Fruit fly (Drosophila melanogaster) whole organism, embryonic: ENCODE data around the gene dob.

Source experiments
- Abd-B ChIP-seq: fragments of 200-800 bp; sonication (Bioruptor generic); optimal IDR thresholded peaks from 2 replicates; lab custom pipeline; 2018; ENCODE audit warnings: missing biosample characterization, mild to moderate bottlenecking, missing genetic modification characterization, moderate library complexity
- Aef1 ChIP-seq: fragments of 200-800 bp; sonication (Bioruptor generic); IDR thresholded peaks from 3 replicates; pipeline ENCODE4 v1.3.6; 2022; ENCODE audit warnings: missing biosample characterization, missing genetic modification characterization
- Antp ChIP-seq: fragments of 200-800 bp; sonication (Bioruptor generic); optimal IDR thresholded peaks from 3 replicates; lab custom pipeline; 2016; ENCODE audit warnings: missing biosample characterization, missing genetic modification characterization
- B-H1 ChIP-seq: fragments of 200-800 bp; sonication (Bioruptor generic); IDR thresholded peaks from 3 replicates; pipeline ENCODE4 v1.3.6; 2022; ENCODE audit warnings: missing biosample characterization, missing genetic modification characterization
- CG10321 ChIP-seq: fragments of 200-800 bp; sonication (Bioruptor generic); IDR thresholded peaks from 2 replicates; pipeline ENCODE4 v1.3.6; 2022; ENCODE audit warnings: missing biosample characterization, missing genetic modification characterization
- CG10979 ChIP-seq: fragments of 200-800 bp; sonication (Bioruptor generic); optimal IDR thresholded peaks from 2 replicates; lab custom pipeline; 2018; ENCODE audit warnings: missing biosample characterization, mild to moderate bottlenecking, missing genetic modification characterization, moderate library complexity
- CG12155 ChIP-seq: fragments of 200-800 bp; sonication (Bioruptor generic); optimal IDR thresholded peaks from 3 replicates; lab custom pipeline; 2016; ENCODE audit warnings: missing biosample characterization, missing genetic modification characterization
- CG12299 ChIP-seq: fragments of 200-800 bp; sonication (Bioruptor generic); optimal IDR thresholded peaks from 2 replicates; lab custom pipeline; 2018; ENCODE audit warnings: missing biosample characterization, mild to moderate bottlenecking, missing genetic modification characterization
- CG12744 ChIP-seq: fragments of 200-800 bp; sonication (Bioruptor generic); optimal IDR thresholded peaks from 2 replicates; lab custom pipeline; 2016; ENCODE audit warnings: missing biosample characterization, missing genetic modification characterization
- CG14014 ChIP-seq: fragments of 200-800 bp; sonication (Bioruptor generic); IDR thresholded peaks from 2 replicates; pipeline ENCODE4 v1.3.6; 2022; ENCODE audit warnings: missing biosample characterization, missing genetic modification characterization
- CG14441 ChIP-seq: fragments of 200-800 bp; sonication (Bioruptor generic); IDR thresholded peaks from 2 replicates; pipeline ENCODE4 v1.3.6; 2022; ENCODE audit warnings: missing biosample characterization, missing genetic modification characterization
- CG14710 ChIP-seq: fragments of 200-800 bp; sonication (Bioruptor generic); optimal IDR thresholded peaks from 3 replicates; lab custom pipeline; 2019; ENCODE audit warnings: missing biosample characterization, mild to moderate bottlenecking, missing genetic modification characterization, moderate library complexity
- CG15011 ChIP-seq: fragments of 200-800 bp; sonication (Bioruptor generic); optimal IDR thresholded peaks from 3 replicates; lab custom pipeline; 2018; ENCODE audit warnings: missing biosample characterization, mild to moderate bottlenecking, missing genetic modification characterization
- CG15514 ChIP-seq: fragments of 200-800 bp; sonication (Bioruptor generic); optimal IDR thresholded peaks from 3 replicates; lab custom pipeline; 2017; ENCODE audit warnings: missing biosample characterization, missing genetic modification characterization, mild to moderate bottlenecking, moderate library complexity, missing genetic modification reagents
- CG17612 ChIP-seq: fragments of 200-800 bp; sonication (Bioruptor generic); IDR thresholded peaks from 2 replicates; pipeline ENCODE4 v1.3.6; 2022; ENCODE audit warnings: missing biosample characterization, missing genetic modification characterization
- CG2120 ChIP-seq: fragments of 200-800 bp; sonication (Bioruptor generic); optimal IDR thresholded peaks from 3 replicates; lab custom pipeline; 2016; ENCODE audit warnings: missing biosample characterization, missing genetic modification characterization
- CG30431 ChIP-seq: fragments of 200-800 bp; sonication (Bioruptor generic); optimal IDR thresholded peaks from 2 replicates; lab custom pipeline; 2017; ENCODE audit warnings: missing biosample characterization, missing genetic modification characterization
- CG3163 ChIP-seq: fragments of 200-800 bp; sonication (Bioruptor generic); optimal IDR thresholded peaks from 3 replicates; lab custom pipeline; 2016; ENCODE audit warnings: missing biosample characterization, missing genetic modification characterization
- CG3281 ChIP-seq: fragments of 200-800 bp; sonication (Bioruptor generic); optimal IDR thresholded peaks from 3 replicates; lab custom pipeline; 2017; ENCODE audit warnings: missing biosample characterization, mild to moderate bottlenecking, missing genetic modification characterization
- CG3726 ChIP-seq: fragments of 200-800 bp; sonication (Bioruptor generic); IDR thresholded peaks from 3 replicates; pipeline ENCODE4, ENCODE4 v1.3.6; 2022; ENCODE audit warnings: missing biosample characterization, missing genetic modification characterization
- CG3838 ChIP-seq: fragments of 200-800 bp; sonication (Bioruptor generic); optimal IDR thresholded peaks from 3 replicates; lab custom pipeline; 2016; ENCODE audit warnings: missing biosample characterization, missing genetic modification characterization
- CG6689 ChIP-seq: fragments of 200-800 bp; sonication (Bioruptor generic); IDR thresholded peaks from 2 replicates; pipeline ENCODE4 v1.3.6; 2022; ENCODE audit warnings: missing biosample characterization, missing genetic modification characterization
- CG6791 ChIP-seq: fragments of 200-800 bp; sonication (Bioruptor generic); IDR thresholded peaks from 3 replicates; pipeline ENCODE4 v1.3.6; 2022; ENCODE audit warnings: missing biosample characterization, missing genetic modification characterization; ENCODE audit not compliant: partially characterized antibody
- CG7786 ChIP-seq: fragments of 200-800 bp; sonication (Bioruptor generic); optimal IDR thresholded peaks from 2 replicates; lab custom pipeline; 2016; ENCODE audit warnings: missing biosample characterization, missing genetic modification characterization
- CG9797 ChIP-seq: fragments of 200-800 bp; sonication (Bioruptor generic); optimal IDR thresholded peaks from 3 replicates; lab custom pipeline; 2018; ENCODE audit warnings: missing biosample characterization, mild to moderate bottlenecking, missing genetic modification characterization
- CG9876 ChIP-seq: fragments of 200-800 bp; sonication (Bioruptor generic); optimal IDR thresholded peaks from 2 replicates; lab custom pipeline; 2016; ENCODE audit warnings: missing biosample characterization, missing genetic modification characterization
- CoRest ChIP-seq: fragments of 200-800 bp; sonication (Bioruptor generic); optimal IDR thresholded peaks from 3 replicates; lab custom pipeline; 2018; ENCODE audit warnings: missing biosample characterization, mild to moderate bottlenecking, missing genetic modification characterization, moderate library complexity
- Doc2 ChIP-seq: fragments of 200-800 bp; sonication (Bioruptor generic); IDR thresholded peaks from 2 replicates; pipeline ENCODE4 v1.3.6; 2022; ENCODE audit warnings: missing biosample characterization, missing genetic modification characterization
- Dp ChIP-seq: fragments of 200-800 bp; sonication (Bioruptor generic); optimal IDR thresholded peaks from 2 replicates; lab custom pipeline; 2018; ENCODE audit warnings: missing biosample characterization, mild to moderate bottlenecking, missing genetic modification characterization, moderate library complexity
- GATAe ChIP-seq: fragments of 200-800 bp; sonication (Bioruptor generic); conservative IDR thresholded peaks from 2 replicates; pipeline ENCODE4 v1.3.6; 2022; ENCODE audit warnings: missing biosample characterization, missing genetic modification characterization
- HLHmδ ChIP-seq: fragments of 200-800 bp; sonication (Bioruptor generic); optimal IDR thresholded peaks from 2 replicates; lab custom pipeline; 2018; ENCODE audit warnings: missing biosample characterization, mild to moderate bottlenecking, missing genetic modification characterization, moderate library complexity
- MBD-R2 ChIP-seq: fragments of 200-800 bp; sonication (Bioruptor generic); IDR thresholded peaks from 2 replicates; pipeline ENCODE4 v1.3.6; 2022; ENCODE audit warnings: missing biosample characterization, missing genetic modification characterization
- Tbp ChIP-seq: fragments of >200 bp; optimal IDR thresholded peaks from 2 replicates; lab custom pipeline; 2018; ENCODE audit warnings: missing biosample characterization, missing genetic modification characterization
- Xrp1 ChIP-seq: fragments of 200-800 bp; sonication (Bioruptor generic); IDR thresholded peaks from 2 replicates; pipeline ENCODE4 v1.3.6; 2022; ENCODE audit warnings: missing biosample characterization, missing genetic modification characterization
- YL-1 ChIP-seq: fragments of 200-800 bp; sonication (Bioruptor generic); optimal IDR thresholded peaks from 3 replicates; lab custom pipeline; 2017; ENCODE audit warnings: missing biosample characterization, mild to moderate bottlenecking, missing genetic modification characterization
- aop ChIP-seq: fragments of 200-800 bp; sonication (Bioruptor generic); IDR thresholded peaks from 2 replicates; pipeline ENCODE4 v1.3.6; 2022; ENCODE audit warnings: missing biosample characterization, missing genetic modification characterization
- ara ChIP-seq: fragments of 200-800 bp; sonication (Bioruptor generic); IDR thresholded peaks from 2 replicates; pipeline ENCODE4 v1.3.6; 2022; ENCODE audit warnings: missing biosample characterization, missing genetic modification characterization
- bigmax ChIP-seq: fragments of 200-800 bp; sonication (Bioruptor generic); optimal IDR thresholded peaks from 2 replicates; lab custom pipeline; 2018; ENCODE audit warnings: missing biosample characterization, mild to moderate bottlenecking, missing genetic modification characterization
- btn ChIP-seq: fragments of 200-800 bp; sonication (Bioruptor generic); optimal IDR thresholded peaks from 2 replicates; lab custom pipeline; 2016; ENCODE audit warnings: missing biosample characterization, missing genetic modification characterization
- dpn ChIP-seq, 2 experiments: fragments of 200-800 bp; sonication (Bioruptor generic); optimal IDR thresholded peaks; 3 replicates each; lab custom pipeline; 2016; ENCODE audit warnings: missing biosample characterization in 2 of 2, missing genetic modification characterization in 2 of 2
- eve ChIP-seq, 2 experiments: fragments of >200 bp; optimal IDR thresholded peaks; 2 replicates each; lab custom pipeline; 2017; ENCODE audit warnings: missing biosample characterization in 2 of 2, missing genetic modification characterization in 2 of 2
- gce ChIP-seq: fragments of 200-800 bp; sonication (Bioruptor generic); IDR thresholded peaks from 3 replicates; pipeline ENCODE4 v1.3.6; 2022; ENCODE audit warnings: missing biosample characterization, missing genetic modification characterization
- hbn ChIP-seq: fragments of 200-800 bp; sonication (Bioruptor generic); IDR thresholded peaks from 2 replicates; pipeline ENCODE4 v1.3.6; 2022; ENCODE audit warnings: missing biosample characterization, missing genetic modification characterization; ENCODE audit not compliant: partially characterized antibody
- jumu ChIP-seq: fragments of 200-800 bp; sonication (Bioruptor generic); optimal IDR thresholded peaks from 3 replicates; lab custom pipeline; 2016; ENCODE audit warnings: missing biosample characterization, missing genetic modification characterization
- kay ChIP-seq: fragments of 200-800 bp; sonication (Bioruptor generic); optimal IDR thresholded peaks from 2 replicates; lab custom pipeline; 2016; ENCODE audit warnings: missing biosample characterization, missing genetic modification characterization
- nom ChIP-seq: fragments of 200-800 bp; sonication (Bioruptor generic); optimal IDR thresholded peaks from 2 replicates; lab custom pipeline; 2017; ENCODE audit warnings: missing biosample characterization, missing genetic modification characterization, mild to moderate bottlenecking, moderate library complexity, missing genetic modification reagents
- prd ChIP-seq, 3 experiments: fragments of >200 bp in 2 of 3; fragments of 200-800 bp in 1 of 3; sonication (Bioruptor generic) in 1 of 3; optimal IDR thresholded peaks in 2 of 3; IDR thresholded peaks in 1 of 3; 2 replicates in 2 of 3; 3 replicates in 1 of 3; pipeline versions ENCODE4 v1.3.6 to Lab custom; 2017 to 2022; ENCODE audit warnings: missing biosample characterization in 1 of 3, missing genetic modification characterization in 1 of 3
- pzg ChIP-seq: fragments of 200-800 bp; sonication (Bioruptor generic); optimal IDR thresholded peaks from 3 replicates; lab custom pipeline; 2018; ENCODE audit warnings: missing biosample characterization, mild to moderate bottlenecking, missing genetic modification characterization, moderate library complexity
- sima ChIP-seq: fragments of 200-800 bp; sonication (Bioruptor generic); optimal IDR thresholded peaks from 2 replicates; lab custom pipeline; 2016; ENCODE audit warnings: missing biosample characterization, missing genetic modification characterization
- so ChIP-seq: fragments of 200-800 bp; sonication (Bioruptor generic); IDR thresholded peaks from 3 replicates; pipeline ENCODE4 v1.3.6; 2022; ENCODE audit warnings: missing biosample characterization, missing genetic modification characterization
- z ChIP-seq: fragments of 200-800 bp; sonication (Bioruptor generic); IDR thresholded peaks from 3 replicates; pipeline ENCODE4 v1.3.6; 2022; ENCODE audit warnings: missing biosample characterization, missing genetic modification characterization

The dob gene

DNA sequence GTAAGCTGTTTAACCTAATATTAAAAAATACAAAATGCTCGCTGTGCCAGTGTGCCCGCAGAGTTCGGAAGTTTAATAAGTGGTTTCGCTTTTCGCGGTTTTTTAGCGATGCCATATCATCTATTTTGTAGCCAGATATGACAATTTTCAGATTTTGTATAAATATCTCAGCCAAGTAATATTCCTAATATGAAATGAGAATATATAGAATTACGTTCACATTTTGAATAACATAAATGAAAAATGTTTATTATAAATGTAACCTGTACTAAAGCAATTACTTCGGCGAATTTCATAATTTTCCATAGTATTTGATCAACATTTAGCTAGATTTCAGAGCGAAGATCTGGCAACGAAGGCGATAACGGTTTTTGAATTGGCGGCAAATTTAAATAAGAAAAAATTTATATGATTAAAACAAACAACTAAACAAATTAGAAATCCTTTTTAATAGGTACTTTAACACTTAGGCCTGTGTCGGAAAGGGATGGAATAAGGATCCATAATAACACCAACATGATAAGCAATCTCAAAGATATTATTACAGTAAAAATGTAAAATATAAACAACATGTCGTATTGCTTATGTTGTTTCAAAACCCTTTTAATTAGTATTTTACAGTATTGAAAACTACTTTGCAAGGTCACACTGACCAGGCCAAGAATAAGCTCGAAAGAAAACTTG is at the start of gene dob, which contains the start of gene opm (continued):
- no peak for TF ChIP-seq hbn (GFP tag; lab: Robert Waterston, UW)
- TF ChIP-seq CG10979 (tag; lab: Kevin White, UChicago) = no peak
- TF ChIP-seq CG14441 (GFP tag; lab: Robert Waterston, UW) = no peak
- no peak for TF ChIP-seq CG15011
- TF ChIP-seq CG14710 (tag; lab: Kevin White, UChicago) = peak; percentile 80
- TF ChIP-seq prd (optimal IDR thresholded peaks at IDR 0.05; lab: Kevin White, UChicago) = no peak
- 0 out of 3 replicates have a peak, but pooled peaks have one; percentile 4 for TF ChIP-seq prd (GFP tag; IDR thresholded peaks at IDR 0.05; lab: Robert Waterston, UW)
- TF ChIP-seq kay (GFP tag; lab: Kevin White, UChicago) = no peak
- TF ChIP-seq z (GFP tag; lab: Robert Waterston, UW) = no peak
- TF ChIP-seq btn (GFP tag; lab: Kevin White, UChicago) = no peak
- no peak for TF ChIP-seq gce (GFP tag; lab: Robert Waterston, UW)
- peak; percentile 67 for TF ChIP-seq CoRest (tag; lab: Kevin White, UChicago)
- no peak for TF ChIP-seq CG14014
- no peak for TF ChIP-seq CG6689 (GFP tag; lab: Robert Waterston, UW)
- TF ChIP-seq eve (GFP tag; optimal IDR thresholded peaks at IDR 0.05; lab: Kevin White, UChicago) = no peak
- peak; percentile 67 for TF ChIP-seq CG9797 (GFP tag; lab: Kevin White, UChicago)
- TF ChIP-seq dpn (GFP tag; optimal IDR thresholded peaks at IDR 0.05; lab: Kevin White, UChicago) = peak in 1 of 2 experiments; percentile 3
- no peak for TF ChIP-seq CG9876
- no peak for TF ChIP-seq Antp (GFP tag; lab: Kevin White, UChicago)
- no peak for TF ChIP-seq Xrp1 (GFP tag; lab: Robert Waterston, UW)
- TF ChIP-seq CG3163 (GFP tag; lab: Kevin White, UChicago) = no peak
- no peak for TF ChIP-seq CG17612
- no peak for TF ChIP-seq Tbp (GFP tag; lab: Kevin White, UChicago)
- no peak for TF ChIP-seq aop
- TF ChIP-seq Abd-B (GFP tag; lab: Kevin White, UChicago) = peak; percentile 50
- TF ChIP-seq so (GFP tag; lab: Robert Waterston, UW) = no peak
- TF ChIP-seq CG6791 (GFP tag; lab: Robert Waterston, UW) = no peak
- no peak for TF ChIP-seq CG30431
- TF ChIP-seq CG15514 (GFP tag; lab: Kevin White, UChicago) = peak; percentile 48
- no peak for TF ChIP-seq nom (GFP tag; lab: Kevin White, UChicago)
- peak; percentile 63 for TF ChIP-seq pzg
- TF ChIP-seq CG3281 (GFP tag; lab: Kevin White, UChicago) = no peak
- no peak for TF ChIP-seq ara (GFP tag; lab: Robert Waterston, UW)
- no peak for TF ChIP-seq CG12744
- no peak for TF ChIP-seq Doc2 (GFP tag; lab: Robert Waterston, UW)
- no peak for TF ChIP-seq GATAe (GFP tag; lab: Robert Waterston, UW)
- TF ChIP-seq MBD-R2 = peak; percentile 40; the same call in 1 of the 2 replicates
- no peak for TF ChIP-seq CG3726 (GFP tag; lab: Robert Waterston, UW)
- TF ChIP-seq jumu (GFP tag; lab: Kevin White, UChicago) = no peak
- no peak for TF ChIP-seq HLHmδ (GFP tag; lab: Kevin White, UChicago)
- TF ChIP-seq B-H1 (GFP tag; lab: Robert Waterston, UW) = no peak
- no peak for TF ChIP-seq CG7786 (GFP tag; lab: Kevin White, UChicago)
- peak; percentile 79 for TF ChIP-seq Dp (GFP tag; lab: Kevin White, UChicago)
- no peak for TF ChIP-seq CG3838
- no peak for TF ChIP-seq CG12155 (GFP tag; lab: Kevin White, UChicago)
- no peak for TF ChIP-seq Aef1
- TF ChIP-seq sima (GFP tag; lab: Kevin White, UChicago) = no peak
- TF ChIP-seq CG12299 (tag; lab: Kevin White, UChicago) = no peak
- TF ChIP-seq CG10321 (GFP tag; lab: Robert Waterston, UW) = no peak
- TF ChIP-seq CG2120 = peak; percentile 32
- no peak for TF ChIP-seq YL-1 (GFP tag; lab: Kevin White, UChicago)
- peak; percentile 27 for TF ChIP-seq bigmax (GFP tag; lab: Kevin White, UChicago)
